Worm (Caenorhabditis elegans): Measurements from ENCODE around the gene F49H12.4.

The F49H12.4 gene

DNA sequence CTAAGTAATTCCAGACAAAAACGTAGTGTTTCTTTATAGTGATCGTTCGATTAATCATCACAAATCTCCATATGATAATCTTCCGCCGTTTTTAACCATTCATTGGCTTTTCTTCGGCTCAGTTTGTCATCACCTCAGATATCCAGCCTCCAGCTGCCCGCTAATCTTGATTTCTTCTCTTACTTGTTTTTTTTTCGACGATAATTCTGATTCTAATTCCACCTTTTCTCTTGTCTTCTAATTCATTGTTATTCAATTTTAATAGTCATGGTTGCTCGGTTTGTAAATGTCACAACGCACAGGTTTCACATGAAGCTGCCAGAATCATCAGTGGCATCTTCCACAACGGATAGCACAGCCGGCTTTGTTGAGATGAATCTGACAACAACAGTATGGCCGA is at the start of gene F49H12.4:
Gene F49H12.4 (plus strand): TSS at position 301 of the 400 bp plus-strand sequence.
- TF ChIP-seq W03F9.2 (tag; optimal IDR thresholded peaks at IDR 0.05) (no peak), him-1 (tag; optimal IDR thresholded peaks at IDR 0.05) (no peak), dao-5 (tag; optimal IDR thresholded peaks at IDR 0.05) (no peak)

ce11 chrX:2030871-2031270 is 48.8 kb upstream of the F49H12.4 start:
- TF ChIP-seq dao-5 (tag; optimal IDR thresholded peaks at IDR 0.05) (no peak), W03F9.2 (tag; optimal IDR thresholded peaks at IDR 0.05) (no peak), him-1 (tag; optimal IDR thresholded peaks at IDR 0.05) (no peak)

DNA sequence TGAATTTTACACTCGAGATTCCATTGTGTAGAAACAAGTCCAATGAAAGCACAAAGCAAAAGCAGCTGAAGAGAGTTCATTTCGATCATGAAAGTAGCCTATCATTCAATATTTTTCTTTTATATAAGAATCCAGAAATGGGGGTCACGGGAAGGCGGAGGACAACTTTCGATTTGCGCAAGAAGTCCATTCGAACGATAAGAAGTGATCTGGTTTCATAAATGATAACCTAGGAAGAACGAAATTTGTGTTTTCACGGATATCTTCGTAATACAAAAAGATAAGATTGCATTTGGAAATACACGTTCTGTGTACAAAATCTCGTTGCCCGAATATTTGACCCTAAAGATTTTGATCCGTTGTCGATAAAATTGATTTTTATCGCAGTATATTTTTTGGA is 48.2 kb upstream of the F49H12.4 start, which contains the start of gene Y102A11A.5:
Gene Y102A11A.5 (minus strand): TSS at position 175 of the 400 bp plus-strand sequence.
- TF ChIP-seq W03F9.2 (tag; optimal IDR thresholded peaks at IDR 0.05) (no peak), dao-5 (tag; optimal IDR thresholded peaks at IDR 0.05) (no peak), him-1 (tag; optimal IDR thresholded peaks at IDR 0.05) (no peak)

ce11 chrX:2035172-2035571 is 44.5 kb upstream of the F49H12.4 start, which contains the start of gene ergi-1:
ergi-1 (minus strand) TSS chrX:2035272.
- TF ChIP-seq dao-5 (tag; optimal IDR thresholded peaks at IDR 0.05) (no peak), him-1 (tag; optimal IDR thresholded peaks at IDR 0.05) (no peak), W03F9.2 (tag; optimal IDR thresholded peaks at IDR 0.05) (no peak)

DNA sequence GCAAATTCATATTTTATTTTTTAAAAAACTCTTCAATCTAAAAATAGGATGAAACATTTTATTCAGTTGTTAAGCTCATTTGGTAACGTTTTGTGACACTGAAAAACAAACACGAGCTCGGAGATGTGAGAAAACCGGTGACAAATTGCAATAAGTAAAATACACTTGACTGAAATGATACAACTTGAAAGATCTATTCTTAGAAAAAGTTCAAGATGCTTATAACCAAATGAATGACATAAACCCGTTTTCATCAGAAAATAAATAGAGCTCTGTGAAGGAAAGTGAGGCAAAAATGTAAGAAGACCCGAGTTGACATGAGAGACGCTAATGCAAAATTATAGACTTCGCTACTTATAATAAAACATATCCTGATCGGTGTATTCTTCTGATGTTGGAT is 40.3 kb upstream of the F49H12.4 start, which contains the start of gene smex-2:
Gene smex-2 (minus strand): TSS at position 101 of the 400 bp plus-strand sequence.
- no peak for TF ChIP-seq dao-5 (tag; optimal IDR thresholded peaks at IDR 0.05)
- no peak for TF ChIP-seq W03F9.2 (tag; optimal IDR thresholded peaks at IDR 0.05)
- no peak for TF ChIP-seq him-1 (tag; optimal IDR thresholded peaks at IDR 0.05)

- no peak for TF ChIP-seq dao-5 (tag; optimal IDR thresholded peaks at IDR 0.05)
- TF ChIP-seq W03F9.2 (tag; optimal IDR thresholded peaks at IDR 0.05), result no peak
These were observed 38.8 kb upstream of the F49H12.4 start for ce11 chrX:2040877-2041276.

- no peak for TF ChIP-seq W03F9.2 (tag; optimal IDR thresholded peaks at IDR 0.05)
- TF ChIP-seq him-1 (tag; optimal IDR thresholded peaks at IDR 0.05), result no peak
- TF ChIP-seq dao-5 (tag; optimal IDR thresholded peaks at IDR 0.05), result no peak
These were observed 38.0 kb upstream of the F49H12.4 start for ce11 chrX:2041448-2042138.

DNA sequence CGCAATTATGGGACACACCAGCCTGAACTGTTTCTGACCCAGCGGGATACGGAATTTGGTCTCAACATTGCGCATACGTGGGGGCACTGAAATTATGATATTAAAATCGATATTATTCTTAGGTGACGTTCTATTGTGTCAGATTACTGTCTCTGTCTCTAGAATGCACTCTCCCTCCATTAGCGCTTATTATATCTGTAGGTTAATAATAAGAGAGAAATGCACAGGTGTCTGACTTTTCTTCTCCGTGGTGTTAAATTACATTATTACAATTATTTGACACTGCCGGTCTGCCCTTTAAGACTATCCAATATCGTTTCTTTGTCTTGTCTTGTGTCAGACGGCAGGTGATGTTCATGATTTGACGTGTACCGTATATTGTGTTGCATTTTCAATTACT is 37.0 kb upstream of the F49H12.4 start:
- TF ChIP-seq him-1 (tag; optimal IDR thresholded peaks at IDR 0.05), result no peak
- TF ChIP-seq dao-5 (tag; optimal IDR thresholded peaks at IDR 0.05), result no peak
- TF ChIP-seq W03F9.2 (tag; optimal IDR thresholded peaks at IDR 0.05), result no peak

ce11 chrX:2043224-2043623 is 36.4 kb upstream of the F49H12.4 start:
- no peak for TF ChIP-seq him-1 (tag; optimal IDR thresholded peaks at IDR 0.05)
- TF ChIP-seq W03F9.2 (tag; optimal IDR thresholded peaks at IDR 0.05), result no peak
- TF ChIP-seq dao-5 (tag; optimal IDR thresholded peaks at IDR 0.05), result no peak

- TF ChIP-seq him-1 (tag; optimal IDR thresholded peaks at IDR 0.05) (no peak), dao-5 (tag; optimal IDR thresholded peaks at IDR 0.05) (no peak), W03F9.2 (tag; optimal IDR thresholded peaks at IDR 0.05) (no peak)
These were observed 35.0 kb upstream of the F49H12.4 start for ce11 chrX:2044541-2045168.

- no peak for TF ChIP-seq dao-5 (tag; optimal IDR thresholded peaks at IDR 0.05)
- TF ChIP-seq W03F9.2 (tag; optimal IDR thresholded peaks at IDR 0.05), result no peak
- TF ChIP-seq him-1 (tag; optimal IDR thresholded peaks at IDR 0.05), result no peak
These were observed 34.0 kb upstream of the F49H12.4 start for ce11 chrX:2045603-2046002.

DNA sequence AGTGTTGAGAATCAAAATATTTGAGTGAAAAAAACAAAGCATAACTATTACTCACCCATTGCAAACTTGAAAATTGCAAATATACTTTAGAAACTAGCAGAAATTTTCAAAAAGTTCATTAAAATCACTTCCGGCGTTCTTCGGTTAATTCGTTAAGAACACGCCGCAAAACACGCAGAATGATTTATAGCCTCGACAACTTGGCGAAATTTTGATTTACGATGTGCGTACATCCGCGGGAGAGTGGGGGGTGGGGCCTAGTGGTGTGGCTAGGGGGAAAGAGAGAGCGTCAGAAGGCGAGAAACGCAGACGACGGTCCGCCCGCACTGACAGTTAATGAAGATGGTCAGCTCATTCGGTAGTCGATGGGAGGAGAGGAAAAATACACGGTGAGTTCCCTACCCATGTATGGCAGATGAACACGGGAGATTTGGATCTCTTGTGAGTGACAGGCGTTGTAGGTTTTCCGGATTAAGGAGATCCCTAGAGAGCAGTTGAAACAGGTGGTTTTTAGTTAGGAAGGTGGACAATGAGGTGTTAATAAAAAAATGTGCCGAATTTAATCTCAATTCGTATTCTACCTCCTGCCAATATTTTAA is 33.4 kb upstream of the F49H12.4 start, which contains the start of gene igcm-4:
Gene igcm-4 (minus strand): TSS at position 237 of the 599 bp plus-strand sequence.
- TF ChIP-seq him-1 (tag; optimal IDR thresholded peaks at IDR 0.05) (no peak), dao-5 (tag; optimal IDR thresholded peaks at IDR 0.05) (no peak), W03F9.2 (tag; optimal IDR thresholded peaks at IDR 0.05) (no peak)

- TF ChIP-seq him-1 (tag; optimal IDR thresholded peaks at IDR 0.05) (no peak), W03F9.2 (tag; optimal IDR thresholded peaks at IDR 0.05) (no peak), dao-5 (tag; optimal IDR thresholded peaks at IDR 0.05) (no peak)
These were observed 32.3 kb upstream of the F49H12.4 start for ce11 chrX:2047208-2047946.
